Worm (Caenorhabditis elegans) whole organism, L2 larva: Measurements from ENCODE around the gene nhr-61.

ENCODE experiments used
- R02D3.7 ChIP-seq: fragments of 150-350 bp; optimal IDR thresholded peaks from 2 replicates; lab custom pipeline; 2014; ENCODE audit warnings: missing biosample characterization, missing genetic modification characterization
- ama-1 ChIP-seq: fragments of 150-350 bp; optimal IDR thresholded peaks from 2 replicates; lab custom pipeline; 2018; ENCODE audit warnings: inconsistent platforms
- egl-27 ChIP-seq: sonication (generic microtip); optimal IDR thresholded peaks from 3 replicates; lab custom pipeline; 2017; ENCODE audit warnings: missing biosample characterization, missing genetic modification reagents, missing genetic modification characterization
- lin-13 ChIP-seq: fragments of 150-350 bp; optimal IDR thresholded peaks from 2 replicates; lab custom pipeline; 2014; ENCODE audit warnings: missing biosample characterization, missing genetic modification reagents, missing genetic modification characterization
- nhr-11 ChIP-seq: fragments of 150-350 bp; optimal IDR thresholded peaks from 2 replicates; lab custom pipeline; 2014; ENCODE audit warnings: missing biosample characterization, missing genetic modification characterization
- unc-62 ChIP-seq: fragments of 150-350 bp; optimal IDR thresholded peaks from 2 replicates; lab custom pipeline; 2014; ENCODE audit warnings: missing biosample characterization, missing genetic modification reagents, missing genetic modification characterization

- TF ChIP-seq nhr-11 (tag; lab: Kevin White, UChicago) (no peak), ama-1 (lab: Kevin White, UChicago) (no peak), lin-13 (GFP tag; lab: Kevin White, UChicago) (no peak), R02D3.7 (tag; lab: Kevin White, UChicago) (no peak), unc-62 (GFP tag; lab: Kevin White, UChicago) (no peak), egl-27 (tag; lab: Kevin White, UChicago) (no peak)
These were observed 38.5 kb downstream of the nhr-61 start for ce11 chrII:14779851-14780250.
